Worm (Caenorhabditis elegans) whole organism, young adult: ENCODE measurements around the gene F58A6.5.

Source experiments
- B0019.2 ChIP-seq: fragments of 200-800 bp; sonication (Bioruptor generic); conservative IDR thresholded peaks from 2 replicates; pipeline ENCODE4 v1.3.6; 2022; ENCODE audit warnings: missing genetic modification reagents, missing genetic modification characterization, missing compliant biosample characterization
- F10E7.11 ChIP-seq: sonication (generic microtip); optimal IDR thresholded peaks from 2 replicates; lab custom pipeline; 2017; ENCODE audit warnings: mild to moderate bottlenecking, missing genetic modification characterization, moderate library complexity, missing compliant biosample characterization
- F23B12.7 ChIP-seq: sonication (generic microtip); optimal IDR thresholded peaks from 2 replicates; lab custom pipeline; 2017; ENCODE audit warnings: missing genetic modification characterization, mild to moderate bottlenecking, missing compliant biosample characterization, antibody characterized with exemption, moderate library complexity; ENCODE audit not compliant: insufficient read depth
- F39B2.1 ChIP-seq: fragments of 200-800 bp; sonication (Bioruptor generic); IDR thresholded peaks from 2 replicates; pipeline ENCODE4 v1.3.6; 2022; ENCODE audit warnings: missing genetic modification reagents, missing genetic modification characterization, missing compliant biosample characterization
- T07F8.4 ChIP-seq: sonication (generic microtip); optimal IDR thresholded peaks from 2 replicates; lab custom pipeline; 2016; ENCODE audit warnings: mild to moderate bottlenecking, missing genetic modification characterization, moderate library complexity, missing compliant biosample characterization
- Y53G8AR.9 ChIP-seq: fragments of 200-800 bp; sonication (Bioruptor generic); conservative IDR thresholded peaks from 2 replicates; pipeline ENCODE4 v1.3.6; 2022; ENCODE audit warnings: missing genetic modification reagents, missing genetic modification characterization, missing compliant biosample characterization
- Y67H2A.10 ChIP-seq: fragments of 200-800 bp; sonication (Bioruptor generic); conservative IDR thresholded peaks from 2 replicates; pipeline ENCODE4 v1.3.6; 2022; ENCODE audit warnings: missing genetic modification reagents, missing genetic modification characterization, missing compliant biosample characterization
- Y79H2A.3 ChIP-seq: fragments of 200-800 bp; sonication (Bioruptor generic); conservative IDR thresholded peaks from 2 replicates; pipeline ENCODE4 v1.3.6; 2022; ENCODE audit warnings: missing genetic modification reagents, missing genetic modification characterization, missing compliant biosample characterization
- akir-1 ChIP-seq: fragments of 200-800 bp; sonication (Bioruptor generic); optimal IDR thresholded peaks from 2 replicates; lab custom pipeline; 2018; ENCODE audit warnings: mild to moderate bottlenecking, missing genetic modification characterization, moderate library complexity, missing compliant biosample characterization
- aptf-2 ChIP-seq: fragments of 200-800 bp; sonication (Bioruptor generic); conservative IDR thresholded peaks from 2 replicates; pipeline ENCODE4 v1.3.6; 2022; ENCODE audit warnings: missing genetic modification reagents, missing genetic modification characterization, missing compliant biosample characterization
- aptf-3 ChIP-seq: fragments of 200-800 bp; sonication (Bioruptor generic); IDR thresholded peaks from 2 replicates; pipeline ENCODE4 v1.3.6; 2022; ENCODE audit warnings: missing genetic modification characterization, missing compliant biosample characterization
- attf-3 ChIP-seq: fragments of 200-800 bp; sonication (Bioruptor generic); conservative IDR thresholded peaks from 2 replicates; pipeline ENCODE4 v1.3.6; 2022; ENCODE audit warnings: missing genetic modification reagents, missing genetic modification characterization, missing compliant biosample characterization
- bed-2 ChIP-seq: fragments of 200-800 bp; sonication (Bioruptor generic); IDR thresholded peaks from 2 replicates; pipeline ENCODE4 v1.3.6; 2022; ENCODE audit warnings: missing genetic modification reagents, missing genetic modification characterization, missing compliant biosample characterization
- cebp-1 ChIP-seq, 2 experiments: fragments of 200-800 bp in 1 of 2; sonication (Bioruptor generic) in 1 of 2; sonication (generic microtip) in 1 of 2; IDR thresholded peaks in 1 of 2; optimal IDR thresholded peaks in 1 of 2; 2 replicates each; pipeline versions ENCODE4 v1.3.6 to Lab custom; 2017 to 2022; ENCODE audit warnings: missing compliant biosample characterization in 2 of 2, missing genetic modification characterization in 2 of 2, mild to moderate bottlenecking in 1 of 2, missing genetic modification reagents in 1 of 2, moderate library complexity in 1 of 2
- dpl-1 ChIP-seq: fragments of 150-350 bp; optimal IDR thresholded peaks from 2 replicates; lab custom pipeline; 2014; ENCODE audit warnings: missing biosample characterization, missing genetic modification reagents, missing genetic modification characterization
- egrh-3 ChIP-seq: fragments of 200-800 bp; sonication (Bioruptor generic); IDR thresholded peaks from 2 replicates; pipeline ENCODE4 v1.3.6; 2022; ENCODE audit warnings: missing genetic modification reagents, missing genetic modification characterization, missing compliant biosample characterization
- ekl-4 ChIP-seq: fragments of 200-800 bp; sonication (Bioruptor generic); IDR thresholded peaks from 2 replicates; pipeline ENCODE4 v1.3.6; 2022; ENCODE audit warnings: missing genetic modification reagents, missing genetic modification characterization, missing compliant biosample characterization
- ets-4 ChIP-seq: fragments of 200-800 bp; sonication (Bioruptor generic); optimal IDR thresholded peaks from 2 replicates; lab custom pipeline; 2018; ENCODE audit warnings: mild to moderate bottlenecking, missing genetic modification characterization, missing compliant biosample characterization
- gei-17 ChIP-seq: fragments of 200-800 bp; sonication (Bioruptor generic); optimal IDR thresholded peaks from 2 replicates; lab custom pipeline; 2018; ENCODE audit warnings: mild to moderate bottlenecking, missing genetic modification characterization, missing compliant biosample characterization
- hlh-12 ChIP-seq: sonication (generic microtip); optimal IDR thresholded peaks from 2 replicates; lab custom pipeline; 2016; ENCODE audit warnings: missing genetic modification characterization, missing compliant biosample characterization
- hmg-20 ChIP-seq: fragments of 200-800 bp; sonication (Bioruptor generic); IDR thresholded peaks from 2 replicates; pipeline ENCODE4 v1.3.6; 2022; ENCODE audit warnings: missing genetic modification reagents, missing genetic modification characterization, missing compliant biosample characterization
- let-526 ChIP-seq: fragments of 200-800 bp; sonication (Bioruptor generic); IDR thresholded peaks from 2 replicates; pipeline ENCODE4 v1.3.6; 2022; ENCODE audit warnings: missing genetic modification reagents, missing genetic modification characterization, missing compliant biosample characterization
- let-607 ChIP-seq, 2 experiments: fragments of 200-800 bp in 1 of 2; sonication (Bioruptor generic) in 1 of 2; sonication (generic microtip) in 1 of 2; optimal IDR thresholded peaks; 2 replicates each; lab custom pipeline; 2016 to 2018; ENCODE audit warnings: mild to moderate bottlenecking in 2 of 2, missing compliant biosample characterization in 2 of 2, missing genetic modification characterization in 2 of 2, moderate library complexity in 2 of 2, missing genotype in 1 of 2
- lin-54 ChIP-seq: fragments of 200-800 bp; sonication (Bioruptor generic); optimal IDR thresholded peaks from 2 replicates; lab custom pipeline; 2018; ENCODE audit warnings: mild to moderate bottlenecking, missing genetic modification characterization, missing compliant biosample characterization
- madf-8 ChIP-seq: fragments of 200-800 bp; sonication (Bioruptor generic); conservative IDR thresholded peaks from 2 replicates; pipeline ENCODE4 v1.3.6; 2022; ENCODE audit warnings: missing genetic modification reagents, missing genetic modification characterization, missing compliant biosample characterization
- nfya-1 ChIP-seq: sonication (generic microtip); optimal IDR thresholded peaks from 2 replicates; lab custom pipeline; 2017; ENCODE audit warnings: antibody characterized with exemption, missing compliant biosample characterization, missing genetic modification characterization, borderline replicate concordance; ENCODE audit not compliant: insufficient read depth
- nhr-27 ChIP-seq: fragments of 200-800 bp; sonication (Bioruptor generic); optimal IDR thresholded peaks from 2 replicates; lab custom pipeline; 2018; ENCODE audit warnings: mild to moderate bottlenecking, missing genetic modification characterization, moderate library complexity, missing compliant biosample characterization
- nhr-80 ChIP-seq: sonication (generic microtip); optimal IDR thresholded peaks from 2 replicates; lab custom pipeline; 2016; ENCODE audit warnings: missing genetic modification characterization, missing compliant biosample characterization
- pbrm-1 ChIP-seq: fragments of 200-800 bp; sonication (Bioruptor generic); IDR thresholded peaks from 2 replicates; pipeline ENCODE4 v1.3.6; 2022; ENCODE audit warnings: missing genetic modification reagents, missing genetic modification characterization, missing compliant biosample characterization
- pha-4 ChIP-seq: fragments of 150-350 bp; sonication (generic microtip); optimal IDR thresholded peaks from 2 replicates; lab custom pipeline; 2014; ENCODE audit warnings: missing biosample characterization, missing genetic modification reagents, missing genetic modification characterization
- sdz-38 ChIP-seq: sonication (generic microtip); optimal IDR thresholded peaks from 2 replicates; lab custom pipeline; 2016; ENCODE audit warnings: missing genotype, missing genetic modification characterization, missing compliant biosample characterization
- somi-1 ChIP-seq: fragments of 200-800 bp; sonication (Bioruptor generic); optimal IDR thresholded peaks from 2 replicates; lab custom pipeline; 2018; ENCODE audit warnings: mild to moderate bottlenecking, missing genetic modification characterization, missing compliant biosample characterization
- tbp1 ChIP-seq: fragments of 200-800 bp; sonication (Bioruptor generic); optimal IDR thresholded peaks from 2 replicates; lab custom pipeline; 2018; ENCODE audit warnings: mild to moderate bottlenecking, missing genetic modification characterization, missing compliant biosample characterization
- unc-130 ChIP-seq: sonication (generic microtip); optimal IDR thresholded peaks from 2 replicates; lab custom pipeline; 2016; ENCODE audit warnings: missing genetic modification reagents, missing genetic modification characterization, missing compliant biosample characterization
- zim-3 ChIP-seq: sonication (generic microtip); optimal IDR thresholded peaks from 2 replicates; lab custom pipeline; 2017; ENCODE audit warnings: mild to moderate bottlenecking, missing genetic modification characterization, moderate library complexity, missing compliant biosample characterization
- ztf-26 ChIP-seq: sonication (generic microtip); optimal IDR thresholded peaks from 2 replicates; lab custom pipeline; 2017; ENCODE audit warnings: missing genetic modification characterization, missing compliant biosample characterization
- ztf-3 ChIP-seq: fragments of 200-800 bp; sonication (Bioruptor generic); optimal IDR thresholded peaks from 2 replicates; lab custom pipeline; 2018; ENCODE audit warnings: mild to moderate bottlenecking, missing genetic modification characterization, missing compliant biosample characterization

The F58A6.5 gene

DNA sequence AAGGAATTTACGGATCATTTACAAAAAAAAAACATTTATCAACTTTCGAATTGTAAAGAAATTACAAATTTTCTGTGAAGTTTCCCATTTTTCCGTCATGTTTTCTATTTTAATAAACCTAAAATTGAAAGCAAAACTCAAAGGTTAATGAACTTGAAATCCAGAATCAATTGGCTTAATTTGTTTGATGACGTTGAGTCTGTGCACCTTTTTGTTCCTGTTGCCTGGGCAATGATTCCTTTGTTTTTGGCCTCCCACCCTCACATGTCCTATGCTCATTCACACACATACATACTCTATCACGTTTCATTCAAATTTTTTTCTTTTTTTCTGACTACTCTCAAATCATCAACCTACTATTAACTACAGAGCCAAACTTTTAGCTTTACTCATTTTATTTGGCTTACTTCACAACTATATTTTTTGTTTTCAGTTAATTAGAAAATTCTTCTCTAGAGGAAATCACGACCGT, 11.9 kb downstream of the F58A6.5 start, which contains the start of gene F58A6.2:
F58A6.2 (plus strand) TSS at position 422 of the 472 bp plus-strand sequence.
- no peak for TF ChIP-seq aptf-3 (GFP tag; lab: Robert Waterston, UW)
- TF ChIP-seq lin-54 (GFP tag; lab: Kevin White, UChicago): no peak
- no peak for TF ChIP-seq F10E7.11 (tag; lab: Kevin White, UChicago)
- TF ChIP-seq tbp1 (GFP tag; lab: Kevin White, UChicago): no peak
- no peak for TF ChIP-seq bed-2 (GFP tag; lab: Robert Waterston, UW)
- no peak for TF ChIP-seq Y67H2A.10 (GFP tag; lab: Robert Waterston, UW)
- TF ChIP-seq hlh-12 (tag; lab: Kevin White, UChicago): no peak
- TF ChIP-seq Y53G8AR.9 (GFP tag; lab: Robert Waterston, UW): no peak
- TF ChIP-seq hmg-20: no peak
- TF ChIP-seq somi-1: no peak
- TF ChIP-seq Y79H2A.3 (GFP tag; lab: Robert Waterston, UW): no peak
- no peak for TF ChIP-seq let-526 (GFP tag; lab: Robert Waterston, UW)
- TF ChIP-seq pbrm-1 (GFP tag; lab: Robert Waterston, UW): no peak
- no peak for TF ChIP-seq T07F8.4 (tag; lab: Kevin White, UChicago)
- TF ChIP-seq nfya-1 (tag; lab: Kevin White, UChicago): no peak
- no peak for TF ChIP-seq sdz-38 (tag; lab: Kevin White, UChicago)
- TF ChIP-seq attf-3 (GFP tag; lab: Robert Waterston, UW): no peak
- TF ChIP-seq B0019.2 (GFP tag; lab: Robert Waterston, UW): no peak

DNA sequence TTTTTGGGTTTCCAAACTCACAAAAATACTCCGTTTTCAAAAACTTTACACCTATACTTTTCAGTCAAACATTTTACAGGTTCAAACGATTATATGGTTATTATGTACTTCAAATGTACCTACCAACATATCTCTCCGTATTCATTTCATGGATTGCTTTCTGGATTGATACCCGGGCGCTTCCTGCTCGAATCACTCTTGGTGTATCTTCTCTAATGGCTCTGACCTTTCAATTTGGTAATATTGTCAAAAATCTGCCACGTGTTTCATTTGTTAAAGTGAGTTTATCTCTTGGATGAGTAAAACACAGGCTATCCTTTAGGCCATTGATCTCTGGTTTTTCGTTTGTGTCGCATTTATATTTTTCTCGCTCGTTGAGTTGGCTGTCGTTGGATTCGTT, 16.4 kb downstream of the F58A6.5 start:
- TF ChIP-seq ets-4 (GFP tag; lab: Kevin White, UChicago): no peak
- TF ChIP-seq zim-3 (tag; lab: Kevin White, UChicago): no peak
- TF ChIP-seq Y67H2A.10 (GFP tag; lab: Robert Waterston, UW): no peak
- no peak for TF ChIP-seq aptf-2
- TF ChIP-seq madf-8 (GFP tag; lab: Robert Waterston, UW): no peak
- TF ChIP-seq akir-1 (GFP tag; lab: Kevin White, UChicago): no peak
- no peak for TF ChIP-seq F39B2.1

DNA sequence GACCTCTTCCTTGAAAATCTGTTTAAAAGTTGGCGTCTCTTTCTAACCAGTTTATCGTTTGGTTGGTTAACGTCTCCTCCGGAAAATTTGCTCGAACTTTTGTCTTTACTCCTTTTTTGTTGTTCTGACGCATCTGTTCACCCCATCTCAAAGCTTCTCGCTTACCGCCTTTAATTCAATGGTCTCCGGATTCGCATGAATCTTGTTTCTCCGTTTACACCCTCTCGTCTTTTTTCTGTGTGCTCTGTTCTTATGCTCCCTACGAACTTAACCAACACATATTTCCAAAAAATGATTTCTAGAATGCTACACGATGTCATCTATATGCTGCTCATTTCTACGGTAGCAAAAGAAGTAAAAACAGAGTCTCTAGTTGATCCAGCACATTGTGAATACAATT, 18.2 kb downstream of the F58A6.5 start, which contains the start of gene lgc-56:
lgc-56 (plus strand) TSS at position 301 of the 400 bp plus-strand sequence.
- no peak for TF ChIP-seq bed-2 (GFP tag; lab: Robert Waterston, UW)
- TF ChIP-seq let-607 (tag; optimal IDR thresholded peaks at IDR 0.05; lab: Kevin White, UChicago): no peak
- TF ChIP-seq pha-4 (tag; lab: Kevin White, UChicago): no peak
- TF ChIP-seq ekl-4: no peak
- TF ChIP-seq nhr-80 (tag; lab: Kevin White, UChicago): no peak
- TF ChIP-seq akir-1 (GFP tag; lab: Kevin White, UChicago): no peak
- TF ChIP-seq egrh-3 (GFP tag; lab: Robert Waterston, UW): no peak
- no peak for TF ChIP-seq dpl-1
- TF ChIP-seq, all 124 proteins: peak for 0

DNA sequence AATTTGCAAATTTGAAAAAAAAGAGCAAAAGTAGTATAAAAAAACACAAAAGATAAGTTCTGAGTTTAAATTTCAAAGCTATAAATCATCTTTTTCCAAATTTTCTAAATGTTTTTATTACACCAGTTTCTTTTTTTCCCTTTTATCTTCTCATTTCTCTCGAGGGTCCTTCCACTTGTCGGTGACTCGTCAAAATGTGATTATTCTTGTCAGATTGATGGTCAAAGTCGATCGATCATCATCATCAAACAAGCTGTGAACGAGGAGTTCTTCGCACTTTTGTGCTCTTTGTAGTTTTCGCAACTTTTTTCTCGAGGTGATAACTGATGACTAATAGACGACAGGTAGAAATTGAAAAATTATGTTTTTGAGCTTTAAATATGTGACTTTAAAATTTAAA, 27.6 kb downstream of the F58A6.5 start:
- TF ChIP-seq let-607 (tag; optimal IDR thresholded peaks at IDR 0.05; lab: Kevin White, UChicago) (no peak), gei-17 (no peak), ztf-3 (GFP tag; lab: Kevin White, UChicago) (no peak), Y53G8AR.9 (GFP tag; lab: Robert Waterston, UW) (no peak), F23B12.7 (tag; lab: Kevin White, UChicago) (no peak), cebp-1 (GFP tag; IDR thresholded peaks at IDR 0.05; lab: Robert Waterston, UW) (no peak), cebp-1 (tag; optimal IDR thresholded peaks at IDR 0.05; lab: Kevin White, UChicago) (no peak), ztf-26 (tag; lab: Kevin White, UChicago) (no peak), unc-130 (GFP tag; lab: Kevin White, UChicago) (no peak), nhr-27 (tag; lab: Kevin White, UChicago) (no peak)
- TF ChIP-seq, all 124 proteins: peak for 0
